Fruit fly (Drosophila melanogaster) whole organism, embryonic: ENCODE results near the gene CG34409.
A peak's percentile ranks its signal among the peaks of the same experiment; 100 is the strongest.

Experiments used
- Asciz ChIP-seq: fragments of 200-800 bp; sonication (Bioruptor generic); optimal IDR thresholded peaks from 2 replicates; lab custom pipeline; 2017; ENCODE audit warnings: missing biosample characterization, mild to moderate bottlenecking, missing genetic modification characterization, missing genetic modification reagents
- Atf6 ChIP-seq: fragments of 200-800 bp; sonication (Bioruptor generic); IDR thresholded peaks from 2 replicates; pipeline ENCODE4 v1.3.6; 2022; ENCODE audit warnings: missing biosample characterization, missing genetic modification characterization
- Bdp1 ChIP-seq: fragments of 200-800 bp; sonication (Bioruptor generic); optimal IDR thresholded peaks from 3 replicates; lab custom pipeline; 2016; ENCODE audit warnings: missing biosample characterization, missing genetic modification characterization
- CG10959 ChIP-seq: fragments of 200-800 bp; sonication (Bioruptor generic); IDR thresholded peaks from 2 replicates; pipeline ENCODE4 v1.3.6; 2022; ENCODE audit warnings: missing biosample characterization, missing genetic modification characterization
- CG11247 ChIP-seq: fragments of 200-800 bp; sonication (Bioruptor generic); IDR thresholded peaks from 2 replicates; pipeline ENCODE4 v1.3.6; 2022; ENCODE audit warnings: missing biosample characterization, missing genetic modification characterization
- CG13287 ChIP-seq: fragments of 200-800 bp; sonication (Bioruptor generic); IDR thresholded peaks from 2 replicates; pipeline ENCODE4 v1.3.6; 2022; ENCODE audit warnings: missing biosample characterization, missing genetic modification characterization; ENCODE audit not compliant: partially characterized antibody
- CG13775 ChIP-seq: fragments of 200-800 bp; sonication (Bioruptor generic); optimal IDR thresholded peaks from 3 replicates; lab custom pipeline; 2017; ENCODE audit warnings: missing biosample characterization, mild to moderate bottlenecking, missing genetic modification characterization
- CG14014 ChIP-seq: fragments of 200-800 bp; sonication (Bioruptor generic); IDR thresholded peaks from 2 replicates; pipeline ENCODE4 v1.3.6; 2022; ENCODE audit warnings: missing biosample characterization, missing genetic modification characterization
- CG15073 ChIP-seq: fragments of 200-800 bp; sonication (Bioruptor generic); optimal IDR thresholded peaks from 2 replicates; lab custom pipeline; 2016; ENCODE audit warnings: missing biosample characterization, missing genetic modification characterization
- CG17186 ChIP-seq: fragments of 200-800 bp; sonication (Bioruptor generic); optimal IDR thresholded peaks from 3 replicates; lab custom pipeline; 2017; ENCODE audit warnings: missing biosample characterization, missing genetic modification reagents, missing genetic modification characterization
- CG17612 ChIP-seq: fragments of 200-800 bp; sonication (Bioruptor generic); IDR thresholded peaks from 2 replicates; pipeline ENCODE4 v1.3.6; 2022; ENCODE audit warnings: missing biosample characterization, missing genetic modification characterization
- CG17829 ChIP-seq: fragments of 200-800 bp; optimal IDR thresholded peaks from 2 replicates; lab custom pipeline; 2019; ENCODE audit warnings: missing biosample characterization, mild to moderate bottlenecking, missing genetic modification characterization, moderate library complexity
- CG1792 ChIP-seq: fragments of 200-800 bp; sonication (Bioruptor generic); optimal IDR thresholded peaks from 2 replicates; lab custom pipeline; 2016; ENCODE audit warnings: missing biosample characterization, missing genetic modification characterization
- CG2120 ChIP-seq: fragments of 200-800 bp; sonication (Bioruptor generic); optimal IDR thresholded peaks from 3 replicates; lab custom pipeline; 2016; ENCODE audit warnings: missing biosample characterization, missing genetic modification characterization
- CG2129 ChIP-seq: fragments of 200-800 bp; sonication (Bioruptor generic); IDR thresholded peaks from 2 replicates; pipeline ENCODE4 v1.3.6; 2022; ENCODE audit warnings: missing biosample characterization, missing genetic modification characterization; ENCODE audit not compliant: partially characterized antibody
- CG4282 ChIP-seq: fragments of 200-800 bp; sonication (Bioruptor generic); optimal IDR thresholded peaks from 2 replicates; lab custom pipeline; 2016; ENCODE audit warnings: missing biosample characterization, missing genetic modification characterization
- CG43689 ChIP-seq: fragments of 200-800 bp; sonication (Bioruptor generic); IDR thresholded peaks from 2 replicates; pipeline ENCODE4 v1.3.6; 2022; ENCODE audit warnings: missing biosample characterization, missing genetic modification characterization
- CG7271 ChIP-seq: fragments of 200-800 bp; sonication (Bioruptor generic); optimal IDR thresholded peaks from 2 replicates; lab custom pipeline; 2018; ENCODE audit warnings: missing biosample characterization, mild to moderate bottlenecking, missing genetic modification characterization, moderate library complexity
- CG8290 ChIP-seq, 3 experiments: fragments of 200-800 bp; sonication (Bioruptor generic); optimal IDR thresholded peaks; 2 replicates each; lab custom pipeline; 2016 to 2019; ENCODE audit warnings: missing biosample characterization in 3 of 3, missing genetic modification characterization in 3 of 3, mild to moderate bottlenecking in 2 of 3, moderate library complexity in 1 of 3
- CHES-1-like ChIP-seq: fragments of 200-800 bp; sonication (Bioruptor generic); optimal IDR thresholded peaks from 2 replicates; lab custom pipeline; 2016; ENCODE audit warnings: missing biosample characterization, missing genetic modification characterization
- CTCF ChIP-seq: fragments of 200-800 bp; sonication (Bioruptor generic); optimal IDR thresholded peaks from 2 replicates; lab custom pipeline; 2017; ENCODE audit warnings: missing biosample characterization, mild to moderate bottlenecking, missing genetic modification characterization, moderate library complexity
- CrebB ChIP-seq: fragments of 200-800 bp; sonication (Bioruptor generic); optimal IDR thresholded peaks from 3 replicates; lab custom pipeline; 2018; ENCODE audit warnings: missing biosample characterization, mild to moderate bottlenecking, missing genetic modification characterization
- ERR ChIP-seq: fragments of 200-800 bp; sonication (Bioruptor generic); optimal IDR thresholded peaks from 2 replicates; lab custom pipeline; 2016; ENCODE audit warnings: missing biosample characterization, missing genetic modification characterization
- Elba2 ChIP-seq: fragments of 200-800 bp; sonication (Bioruptor generic); optimal IDR thresholded peaks from 3 replicates; lab custom pipeline; 2016; ENCODE audit warnings: missing biosample characterization, missing genetic modification characterization
- Hand ChIP-seq: fragments of 200-800 bp; sonication (Bioruptor generic); optimal IDR thresholded peaks from 2 replicates; lab custom pipeline; 2017; ENCODE audit warnings: mild to moderate bottlenecking, missing biosample characterization, missing genetic modification reagents, missing genetic modification characterization
- Hey ChIP-seq: fragments of 200-800 bp; sonication (Bioruptor generic); optimal IDR thresholded peaks from 3 replicates; lab custom pipeline; 2018; ENCODE audit warnings: missing biosample characterization, mild to moderate bottlenecking, missing genetic modification characterization
- Hmr ChIP-seq: fragments of 200-800 bp; sonication (Bioruptor generic); optimal IDR thresholded peaks from 3 replicates; lab custom pipeline; 2017; ENCODE audit warnings: mild to moderate bottlenecking, missing biosample characterization, missing genetic modification reagents, missing genetic modification characterization
- Hr39 ChIP-seq: fragments of >200 bp; optimal IDR thresholded peaks from 2 replicates; lab custom pipeline; 2017
- MBD-R2 ChIP-seq: fragments of 200-800 bp; sonication (Bioruptor generic); IDR thresholded peaks from 2 replicates; pipeline ENCODE4 v1.3.6; 2022; ENCODE audit warnings: missing biosample characterization, missing genetic modification characterization
- NC2α ChIP-seq: fragments of 200-800 bp; sonication (Bioruptor generic); optimal IDR thresholded peaks from 2 replicates; lab custom pipeline; 2016; ENCODE audit warnings: missing biosample characterization, missing genetic modification characterization
- Neu2 ChIP-seq: fragments of 200-800 bp; sonication (Bioruptor generic); optimal IDR thresholded peaks from 3 replicates; lab custom pipeline; 2016; ENCODE audit warnings: missing biosample characterization, missing genetic modification characterization, borderline replicate concordance
- Nf-YB ChIP-seq: fragments of 200-800 bp; sonication (Bioruptor generic); optimal IDR thresholded peaks from 3 replicates; lab custom pipeline; 2019; ENCODE audit warnings: missing biosample characterization, mild to moderate bottlenecking, missing genetic modification characterization, moderate library complexity
- Xrp1 ChIP-seq: fragments of 200-800 bp; sonication (Bioruptor generic); IDR thresholded peaks from 2 replicates; pipeline ENCODE4 v1.3.6; 2022; ENCODE audit warnings: missing biosample characterization, missing genetic modification characterization
- az2 ChIP-seq: fragments of 200-800 bp; sonication (Bioruptor generic); optimal IDR thresholded peaks from 3 replicates; lab custom pipeline; 2016; ENCODE audit warnings: missing biosample characterization, missing genetic modification characterization
- cwo ChIP-seq: fragments of 200-800 bp; sonication (Bioruptor generic); optimal IDR thresholded peaks from 3 replicates; lab custom pipeline; 2017; ENCODE audit warnings: missing biosample characterization, missing genetic modification characterization, mild to moderate bottlenecking, moderate library complexity, missing genetic modification reagents
- dati ChIP-seq: fragments of 200-800 bp; sonication (Bioruptor generic); IDR thresholded peaks from 2 replicates; pipeline ENCODE4 v1.3.6; 2022; ENCODE audit warnings: missing biosample characterization, missing genetic modification characterization
- eve ChIP-seq, 2 experiments: fragments of >200 bp; optimal IDR thresholded peaks; 2 replicates each; lab custom pipeline; 2017; ENCODE audit warnings: missing biosample characterization in 2 of 2, missing genetic modification characterization in 2 of 2
- hkb ChIP-seq, 2 experiments: fragments of 200-800 bp in 1 of 2; fragments of >200 bp in 1 of 2; sonication (Bioruptor generic) in 1 of 2; IDR thresholded peaks in 1 of 2; optimal IDR thresholded peaks in 1 of 2; 2 replicates each; pipeline versions ENCODE4 v1.3.6 to Lab custom; 2017 to 2022; ENCODE audit warnings: missing biosample characterization in 1 of 2, missing genetic modification characterization in 1 of 2
- kah ChIP-seq: fragments of 200-800 bp; sonication (Bioruptor generic); optimal IDR thresholded peaks from 2 replicates; lab custom pipeline; 2018; ENCODE audit warnings: missing biosample characterization, mild to moderate bottlenecking, missing genetic modification characterization
- lilli ChIP-seq: fragments of 200-800 bp; sonication (Bioruptor generic); optimal IDR thresholded peaks from 3 replicates; lab custom pipeline; 2016; ENCODE audit warnings: missing biosample characterization, missing genetic modification characterization
- nmo ChIP-seq: fragments of 200-800 bp; sonication (Bioruptor generic); optimal IDR thresholded peaks from 2 replicates; lab custom pipeline; 2018; ENCODE audit warnings: missing biosample characterization, mild to moderate bottlenecking, missing genetic modification characterization, moderate library complexity
- oc ChIP-seq: fragments of 200-800 bp; sonication (Bioruptor generic); optimal IDR thresholded peaks from 2 replicates; lab custom pipeline; 2018; ENCODE audit warnings: missing biosample characterization, mild to moderate bottlenecking, missing genetic modification characterization, moderate library complexity
- onecut ChIP-seq: fragments of 200-800 bp; sonication (Bioruptor generic); IDR thresholded peaks from 2 replicates; pipeline ENCODE4 v1.3.6; 2022; ENCODE audit warnings: missing biosample characterization, missing genetic modification characterization
- p53 ChIP-seq: fragments of 200-800 bp; sonication (Bioruptor generic); optimal IDR thresholded peaks from 2 replicates; lab custom pipeline; 2016; ENCODE audit warnings: missing biosample characterization, missing genetic modification characterization
- pho ChIP-seq: fragments of 200-800 bp; sonication (Bioruptor generic); optimal IDR thresholded peaks from 2 replicates; lab custom pipeline; 2016; ENCODE audit warnings: missing biosample characterization, missing genetic modification characterization
- ranshi ChIP-seq: fragments of 200-800 bp; sonication (Bioruptor generic); IDR thresholded peaks from 2 replicates; pipeline ENCODE4 v1.3.6; 2022; ENCODE audit warnings: missing biosample characterization, missing genetic modification characterization
- sob ChIP-seq: fragments of 200-800 bp; sonication (Bioruptor generic); IDR thresholded peaks from 2 replicates; pipeline ENCODE4 v1.3.6; 2022; ENCODE audit warnings: missing biosample characterization, missing genetic modification characterization
- zen ChIP-seq: fragments of 200-800 bp; sonication (Bioruptor generic); optimal IDR thresholded peaks from 3 replicates; lab custom pipeline; 2018; ENCODE audit warnings: missing biosample characterization, mild to moderate bottlenecking, missing genetic modification characterization, moderate library complexity
- zf30C ChIP-seq: fragments of 200-800 bp; sonication (Bioruptor generic); optimal IDR thresholded peaks from 3 replicates; lab custom pipeline; 2018; ENCODE audit warnings: missing biosample characterization, mild to moderate bottlenecking, missing genetic modification characterization

The CG34409 gene

DNA sequence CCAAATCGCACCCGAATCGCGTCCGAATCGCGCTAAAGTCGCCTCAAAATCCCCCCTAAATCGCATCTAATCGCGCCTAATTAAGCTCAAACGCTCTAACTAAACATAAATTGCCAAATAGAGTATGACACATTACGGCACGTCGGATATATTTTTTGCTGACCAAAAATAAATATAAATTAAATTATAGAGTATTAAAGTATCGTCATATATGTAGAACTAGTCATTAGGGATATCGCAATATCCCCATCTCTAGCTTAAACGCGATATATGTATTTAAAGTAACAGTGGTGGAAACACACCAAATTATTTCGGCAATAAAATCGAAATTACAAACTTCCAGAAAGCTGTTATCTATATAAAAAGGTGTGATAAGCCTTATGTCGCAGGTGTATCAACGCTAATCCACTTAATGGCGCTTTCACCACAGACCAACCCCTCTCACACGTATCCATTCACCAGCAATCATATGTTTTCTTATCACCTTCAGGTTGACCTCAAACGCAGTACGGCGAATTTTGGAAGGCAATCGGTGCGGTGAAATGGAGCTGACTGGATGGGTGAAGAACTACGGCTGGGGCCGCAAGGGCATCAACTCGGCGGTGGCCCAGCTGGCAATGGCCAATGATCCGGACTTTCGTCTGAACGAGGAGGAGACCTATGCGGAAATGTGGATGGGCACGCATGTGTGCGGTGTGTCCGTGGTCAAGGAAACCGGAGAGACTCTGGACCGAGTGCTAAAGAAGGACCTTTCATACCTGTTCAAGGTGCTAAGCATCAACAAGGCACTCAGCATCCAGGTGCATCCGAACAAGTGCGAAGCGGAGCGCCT lies 13.4 kb upstream of the CG34409 start, which contains the start of gene Mpi (continued):
- no peak for TF ChIP-seq Hmr
- TF ChIP-seq Atf6, result peak; percentile 29
- TF ChIP-seq onecut (GFP tag; lab: Robert Waterston, UW), result no peak
- TF ChIP-seq CG8290 (GFP tag; optimal IDR thresholded peaks at IDR 0.05; lab: Kevin White, UChicago), result no peak
- TF ChIP-seq CG8290 (tag; optimal IDR thresholded peaks at IDR 0.05; lab: Kevin White, UChicago), result no peak
- TF ChIP-seq CG43689 (GFP tag; lab: Robert Waterston, UW), result no peak
- peak; percentile 55 for TF ChIP-seq CG2120
- TF ChIP-seq CHES-1-like (GFP tag; lab: Kevin White, UChicago), result no peak
- no peak for TF ChIP-seq Hr39 (lab: Kevin White, UChicago)
- TF ChIP-seq nmo, result peak; percentile 49
- TF ChIP-seq CG15073 (GFP tag; lab: Kevin White, UChicago), result no peak
- TF ChIP-seq ranshi (GFP tag; lab: Robert Waterston, UW), result no peak
- TF ChIP-seq ERR (GFP tag; lab: Kevin White, UChicago), result peak; percentile 97
- no peak for TF ChIP-seq Bdp1 (GFP tag; lab: Kevin White, UChicago)
- TF ChIP-seq CG17829, result peak; percentile 50
- no peak for TF ChIP-seq NC2α
- TF ChIP-seq CTCF (GFP tag; lab: Kevin White, UChicago), result no peak
- TF ChIP-seq oc (tag; lab: Kevin White, UChicago), result no peak
- no peak for TF ChIP-seq CG1792 (GFP tag; lab: Kevin White, UChicago)
- no peak for TF ChIP-seq Hey (tag; lab: Kevin White, UChicago)
- peak; percentile 37 for TF ChIP-seq lilli (GFP tag; lab: Kevin White, UChicago)
- TF ChIP-seq MBD-R2, result peak; percentile 73
- TF ChIP-seq CG14014 (GFP tag; lab: Robert Waterston, UW), result 0 out of 2 replicates have a peak, but pooled peaks have one; percentile 22
- no peak for TF ChIP-seq hkb (optimal IDR thresholded peaks at IDR 0.05; lab: Kevin White, UChicago)
- 0 out of 2 replicates have a peak, but pooled peaks have one; percentile 25 for TF ChIP-seq hkb (GFP tag; IDR thresholded peaks at IDR 0.05; lab: Robert Waterston, UW)
- no peak for TF ChIP-seq CG17186 (GFP tag; lab: Kevin White, UChicago)
- no peak for TF ChIP-seq sob
- no peak for TF ChIP-seq dati (GFP tag; lab: Robert Waterston, UW)
- no peak for TF ChIP-seq CG13775 (GFP tag; lab: Kevin White, UChicago)
- TF ChIP-seq CG7271 (tag; lab: Kevin White, UChicago), result no peak
- no peak for TF ChIP-seq eve (GFP tag; optimal IDR thresholded peaks at IDR 0.05; lab: Kevin White, UChicago)
- no peak for TF ChIP-seq cwo (GFP tag; lab: Kevin White, UChicago)
- TF ChIP-seq kah (GFP tag; lab: Kevin White, UChicago), result no peak
- TF ChIP-seq CG10959 (GFP tag; lab: Robert Waterston, UW), result no peak
- TF ChIP-seq Hand (GFP tag; lab: Kevin White, UChicago), result peak; percentile 21
- TF ChIP-seq Elba2 (GFP tag; lab: Kevin White, UChicago), result no peak
- peak; percentile 49; the same call in 1 of the 2 replicates for TF ChIP-seq Xrp1 (GFP tag; lab: Robert Waterston, UW)
- 0 out of 2 replicates have a peak, but pooled peaks have one; percentile 17 for TF ChIP-seq CG11247 (GFP tag; lab: Robert Waterston, UW)
- peak; percentile 78 for TF ChIP-seq zen (tag; lab: Kevin White, UChicago)
- TF ChIP-seq p53, result no peak
- peak; percentile 25 for TF ChIP-seq CrebB (tag; lab: Kevin White, UChicago)
- no peak for TF ChIP-seq Neu2 (GFP tag; lab: Kevin White, UChicago)
- TF ChIP-seq CG2129 (GFP tag; lab: Robert Waterston, UW), result peak; percentile 45; the same call in 1 of the 2 replicates
- no peak for TF ChIP-seq CG17612
- peak; percentile 37 for TF ChIP-seq az2
- no peak for TF ChIP-seq CG4282 (GFP tag; lab: Kevin White, UChicago)
- TF ChIP-seq Nf-YB (GFP tag; lab: Kevin White, UChicago), result no peak
- no peak for TF ChIP-seq zf30C (GFP tag; lab: Kevin White, UChicago)
- peak; percentile 69 for TF ChIP-seq CG13287 (GFP tag; lab: Robert Waterston, UW)
- no peak for TF ChIP-seq Asciz
- no peak for TF ChIP-seq pho (GFP tag; lab: Kevin White, UChicago)
